Fruit fly (Drosophila melanogaster) whole organism, pupa: Measurements from ENCODE around the gene CG7299.

Experiments used
- CG10348 ChIP-seq: fragments of 200-800 bp; sonication (Bioruptor generic); IDR thresholded peaks from 2 replicates; pipeline ENCODE4 v1.3.6; 2022; ENCODE audit warnings: missing biosample characterization, missing genetic modification characterization
- CG12605 ChIP-seq: fragments of 200-800 bp; sonication (Bioruptor generic); IDR thresholded peaks from 2 replicates; pipeline ENCODE4 v1.3.6; 2022; ENCODE audit warnings: missing biosample characterization, missing genetic modification characterization
- CG13204 ChIP-seq: fragments of 200-800 bp; sonication (Bioruptor generic); optimal IDR thresholded peaks from 2 replicates; lab custom pipeline; 2018; ENCODE audit warnings: missing biosample characterization, mild to moderate bottlenecking, missing genetic modification characterization, moderate library complexity
- CG14655 ChIP-seq: fragments of 200-800 bp; sonication (Bioruptor generic); optimal IDR thresholded peaks from 3 replicates; lab custom pipeline; 2017; ENCODE audit warnings: mild to moderate bottlenecking, missing biosample characterization, missing genetic modification reagents, missing genetic modification characterization
- CG15710 ChIP-seq: fragments of 200-800 bp; sonication (Bioruptor generic); optimal IDR thresholded peaks from 2 replicates; lab custom pipeline; 2018; ENCODE audit warnings: missing biosample characterization, mild to moderate bottlenecking, missing genetic modification characterization, moderate library complexity
- CG17806 ChIP-seq: fragments of 200-800 bp; sonication (Bioruptor generic); optimal IDR thresholded peaks from 2 replicates; lab custom pipeline; 2018; ENCODE audit warnings: missing biosample characterization, mild to moderate bottlenecking, missing genetic modification characterization, moderate library complexity
- CG32121 ChIP-seq: fragments of 200-800 bp; sonication (Bioruptor generic); IDR thresholded peaks from 2 replicates; pipeline ENCODE4 v1.3.6; 2022; ENCODE audit warnings: missing biosample characterization, missing genetic modification characterization
- CG34367 ChIP-seq: fragments of 200-800 bp; sonication (Bioruptor generic); optimal IDR thresholded peaks from 2 replicates; lab custom pipeline; 2018; ENCODE audit warnings: missing biosample characterization, mild to moderate bottlenecking, missing genetic modification characterization
- CG4496 ChIP-seq: fragments of 200-800 bp; sonication (Bioruptor generic); IDR thresholded peaks from 3 replicates; pipeline ENCODE4 v1.3.6; 2022; ENCODE audit warnings: missing biosample characterization, missing genetic modification characterization
- CG8159 ChIP-seq: fragments of 200-800 bp; sonication (Bioruptor generic); optimal IDR thresholded peaks from 3 replicates; lab custom pipeline; 2018; ENCODE audit warnings: missing biosample characterization, mild to moderate bottlenecking, missing genetic modification characterization, moderate library complexity
- CG8301 ChIP-seq: fragments of 200-800 bp; sonication (Bioruptor generic); optimal IDR thresholded peaks from 2 replicates; lab custom pipeline; 2018; ENCODE audit warnings: missing biosample characterization, mild to moderate bottlenecking, missing genetic modification characterization
- CG9948 ChIP-seq: fragments of 200-800 bp; sonication (Bioruptor generic); optimal IDR thresholded peaks from 2 replicates; lab custom pipeline; 2018; ENCODE audit warnings: missing biosample characterization, mild to moderate bottlenecking, missing genetic modification characterization, moderate library complexity
- D1 ChIP-seq: fragments of 200-800 bp; sonication (Bioruptor generic); optimal IDR thresholded peaks from 2 replicates; lab custom pipeline; 2018; ENCODE audit warnings: missing biosample characterization, mild to moderate bottlenecking, missing genetic modification characterization, moderate library complexity
- EcR ChIP-seq: fragments of 200-800 bp; sonication (Bioruptor generic); optimal IDR thresholded peaks from 3 replicates; lab custom pipeline; 2019; ENCODE audit warnings: missing biosample characterization, missing genetic modification characterization, mild to moderate bottlenecking, moderate library complexity, missing genetic modification reagents
- Ets98B ChIP-seq: fragments of 200-800 bp; sonication (Bioruptor generic); IDR thresholded peaks from 2 replicates; pipeline ENCODE4 v1.3.6; 2022; ENCODE audit warnings: missing biosample characterization, missing genetic modification characterization
- Pif1A ChIP-seq: fragments of 200-800 bp; sonication (Bioruptor generic); optimal IDR thresholded peaks from 3 replicates; lab custom pipeline; 2016; ENCODE audit warnings: missing biosample characterization, missing genetic modification characterization
- Pif1B ChIP-seq: fragments of 200-800 bp; sonication (Bioruptor generic); optimal IDR thresholded peaks from 3 replicates; lab custom pipeline; 2016; ENCODE audit warnings: missing biosample characterization, missing genetic modification characterization
- Snoo ChIP-seq: fragments of 200-800 bp; sonication (Bioruptor generic); optimal IDR thresholded peaks from 3 replicates; lab custom pipeline; 2017; ENCODE audit warnings: missing biosample characterization, mild to moderate bottlenecking, missing genetic modification characterization, inconsistent platforms
- fd96Ca ChIP-seq: fragments of 200-800 bp; sonication (Bioruptor generic); IDR thresholded peaks from 3 replicates; pipeline ENCODE4 v1.3.6; 2022; ENCODE audit warnings: missing biosample characterization, missing genetic modification characterization
- gl ChIP-seq: fragments of 200-800 bp; sonication (Bioruptor generic); optimal IDR thresholded peaks from 2 replicates; lab custom pipeline; 2018; ENCODE audit warnings: missing biosample characterization, mild to moderate bottlenecking, missing genetic modification characterization
- rn ChIP-seq: fragments of 200-800 bp; sonication (Bioruptor generic); IDR thresholded peaks from 2 replicates; pipeline ENCODE4 v1.3.6; 2022; ENCODE audit warnings: missing biosample characterization, missing genetic modification characterization

CG7299 gene

dm6 chr2L:10701499-10702062 lies 17.4 kb upstream of the CG7299 start, which contains the start of gene Lip1:
TSS of gene Lip1 (minus strand) at chr2L:10701544.
- no peak for TF ChIP-seq D1 (tag; lab: Kevin White, UChicago)
- no peak for TF ChIP-seq CG9948 (tag; lab: Kevin White, UChicago)
- TF ChIP-seq Pif1B (GFP tag; lab: Kevin White, UChicago) = no peak
- TF ChIP-seq EcR (GFP tag; lab: Kevin White, UChicago) = no peak

- TF ChIP-seq Pif1A = no peak
- no peak for TF ChIP-seq CG10348 (GFP tag; lab: Robert Waterston, UW)
- TF ChIP-seq CG8301 (tag; lab: Kevin White, UChicago) = no peak
- TF ChIP-seq CG13204 (GFP tag; lab: Kevin White, UChicago) = no peak
- no peak for TF ChIP-seq Pif1B (GFP tag; lab: Kevin White, UChicago)
- no peak for TF ChIP-seq Snoo
- no peak for TF ChIP-seq D1 (tag; lab: Kevin White, UChicago)
Observed at dm6 chr2L:10697992-10698391, 13.8 kb upstream of the CG7299 start, which contains the start of gene CG7300. TSS of gene CG7300 (minus strand) at chr2L:10698043.

- no peak for TF ChIP-seq CG13204 (GFP tag; lab: Kevin White, UChicago)
- peak; percentile 32 for TF ChIP-seq CG9948 (tag; lab: Kevin White, UChicago)
- TF ChIP-seq EcR (GFP tag; lab: Kevin White, UChicago) = no peak
- TF ChIP-seq rn = no peak
- no peak for TF ChIP-seq gl
- TF ChIP-seq CG34367 = no peak
- TF ChIP-seq CG14655 (GFP tag; lab: Kevin White, UChicago) = peak; percentile 6
- TF ChIP-seq CG10348 (GFP tag; lab: Robert Waterston, UW) = no peak
- TF ChIP-seq CG8159 (tag; lab: Kevin White, UChicago) = peak; percentile 55
- no peak for TF ChIP-seq Ets98B (GFP tag; lab: Robert Waterston, UW)
- no peak for TF ChIP-seq CG4496
- no peak for TF ChIP-seq CG12605
- TF ChIP-seq Pif1B (GFP tag; lab: Kevin White, UChicago) = no peak
- TF ChIP-seq D1 (tag; lab: Kevin White, UChicago) = no peak
- no peak for TF ChIP-seq CG17806 (tag; lab: Kevin White, UChicago)
- no peak for TF ChIP-seq Pif1A
- no peak for TF ChIP-seq Snoo
- no peak for TF ChIP-seq CG8301 (tag; lab: Kevin White, UChicago)
- TF ChIP-seq fd96Ca (GFP tag; lab: Robert Waterston, UW) = no peak
- peak; percentile 36 for TF ChIP-seq CG15710 (tag; lab: Kevin White, UChicago)
- TF ChIP-seq, all 21 proteins: peak for 4
Observed at dm6 chr2L:10694053-10694618, 9.9 kb upstream of the CG7299 start, which contains the start of gene CG17108. TSS of gene CG17108 (minus strand) at chr2L:10694103.

dm6 chr2L:10693018-10693417 lies 8.8 kb upstream of the CG7299 start:
- TF ChIP-seq Pif1B (GFP tag; lab: Kevin White, UChicago) (no peak), rn (no peak), CG12605 (no peak), CG14655 (GFP tag; lab: Kevin White, UChicago) (no peak), fd96Ca (GFP tag; lab: Robert Waterston, UW) (no peak), EcR (GFP tag; lab: Kevin White, UChicago) (no peak), Ets98B (GFP tag; lab: Robert Waterston, UW) (no peak), CG32121 (GFP tag; lab: Robert Waterston, UW) (no peak), CG15710 (tag; lab: Kevin White, UChicago) (no peak), CG8301 (tag; lab: Kevin White, UChicago) (no peak), CG4496 (no peak), CG9948 (tag; lab: Kevin White, UChicago) (no peak), CG34367 (no peak), CG10348 (GFP tag; lab: Robert Waterston, UW) (no peak)

- TF ChIP-seq CG14655 (GFP tag; lab: Kevin White, UChicago) = no peak
- no peak for TF ChIP-seq Ets98B (GFP tag; lab: Robert Waterston, UW)
- TF ChIP-seq CG10348 (GFP tag; lab: Robert Waterston, UW) = no peak
- TF ChIP-seq CG4496 = no peak
- no peak for TF ChIP-seq D1 (tag; lab: Kevin White, UChicago)
- no peak for TF ChIP-seq gl
- TF ChIP-seq Pif1B (GFP tag; lab: Kevin White, UChicago) = no peak
- no peak for TF ChIP-seq CG13204 (GFP tag; lab: Kevin White, UChicago)
- TF ChIP-seq rn = no peak
- no peak for TF ChIP-seq CG15710 (tag; lab: Kevin White, UChicago)
- no peak for TF ChIP-seq CG32121 (GFP tag; lab: Robert Waterston, UW)
- no peak for TF ChIP-seq Snoo
- TF ChIP-seq CG8301 (tag; lab: Kevin White, UChicago) = no peak
- no peak for TF ChIP-seq CG9948 (tag; lab: Kevin White, UChicago)
- TF ChIP-seq EcR (GFP tag; lab: Kevin White, UChicago) = no peak
- TF ChIP-seq CG17806 (tag; lab: Kevin White, UChicago) = no peak
Observed at dm6 chr2L:10689221-10690034, 5.2 kb upstream of the CG7299 start, which contains the start of gene CG7294. TSS of gene CG7294 (minus strand) at chr2L:10689271.
